Fruit fly (Drosophila melanogaster) whole organism, embryonic: Measurements from ENCODE around the gene Lst8.
A peak's percentile ranks its signal among the peaks of the same experiment; 100 is the strongest.

Experiments used
- Blimp-1 ChIP-seq: fragments of 200-800 bp; sonication (Bioruptor generic); optimal IDR thresholded peaks from 3 replicates; lab custom pipeline; 2018; ENCODE audit warnings: missing biosample characterization, missing genetic modification characterization, mild to moderate bottlenecking, moderate library complexity, missing genetic modification reagents
- C15 ChIP-seq: fragments of 200-800 bp; sonication (Bioruptor generic); IDR thresholded peaks from 3 replicates; pipeline ENCODE4 v1.3.6; 2022; ENCODE audit warnings: missing biosample characterization, missing genetic modification characterization
- CG1024 ChIP-seq: fragments of 200-800 bp; sonication (Bioruptor generic); IDR thresholded peaks from 2 replicates; pipeline ENCODE4 v1.3.6; 2022; ENCODE audit warnings: missing biosample characterization, missing genetic modification characterization
- CG10654 ChIP-seq: fragments of 200-800 bp; sonication (Bioruptor generic); optimal IDR thresholded peaks from 2 replicates; lab custom pipeline; 2016; ENCODE audit warnings: missing biosample characterization, missing genetic modification characterization
- CG12071 ChIP-seq: fragments of 200-800 bp; sonication (Bioruptor generic); optimal IDR thresholded peaks from 3 replicates; lab custom pipeline; 2018; ENCODE audit warnings: missing biosample characterization, mild to moderate bottlenecking, missing genetic modification characterization
- CG12236 ChIP-seq: fragments of 200-800 bp; sonication (Bioruptor generic); optimal IDR thresholded peaks from 2 replicates; lab custom pipeline; 2016; ENCODE audit warnings: missing biosample characterization, missing genetic modification characterization
- CG12744 ChIP-seq: fragments of 200-800 bp; sonication (Bioruptor generic); optimal IDR thresholded peaks from 2 replicates; lab custom pipeline; 2016; ENCODE audit warnings: missing biosample characterization, missing genetic modification characterization
- CG14050 ChIP-seq: fragments of 200-800 bp; sonication (Bioruptor generic); IDR thresholded peaks from 3 replicates; pipeline ENCODE4 v1.3.6; 2022; ENCODE audit warnings: missing biosample characterization, missing genetic modification characterization
- CG15269 ChIP-seq: fragments of 200-800 bp; sonication (Bioruptor generic); optimal IDR thresholded peaks from 2 replicates; lab custom pipeline; 2018; ENCODE audit warnings: missing biosample characterization, mild to moderate bottlenecking, missing genetic modification characterization, moderate library complexity
- CG16813 ChIP-seq: fragments of 200-800 bp; sonication (Bioruptor generic); IDR thresholded peaks from 3 replicates; pipeline ENCODE4 v1.3.6; 2022; ENCODE audit warnings: missing biosample characterization, missing genetic modification characterization; ENCODE audit not compliant: partially characterized antibody
- CG18764 ChIP-seq: fragments of 200-800 bp; sonication (Bioruptor generic); optimal IDR thresholded peaks from 3 replicates; lab custom pipeline; 2016; ENCODE audit warnings: missing biosample characterization, missing genetic modification characterization
- CG2120 ChIP-seq: fragments of 200-800 bp; sonication (Bioruptor generic); optimal IDR thresholded peaks from 3 replicates; lab custom pipeline; 2016; ENCODE audit warnings: missing biosample characterization, missing genetic modification characterization
- CG31224 ChIP-seq: fragments of 200-800 bp; sonication (Bioruptor generic); IDR thresholded peaks from 2 replicates; pipeline ENCODE4 v1.3.6; 2022; ENCODE audit warnings: missing biosample characterization, missing genetic modification characterization
- CG31365 ChIP-seq: fragments of 200-800 bp; sonication (Bioruptor generic); optimal IDR thresholded peaks from 2 replicates; lab custom pipeline; 2018; ENCODE audit warnings: missing biosample characterization, mild to moderate bottlenecking, missing genetic modification characterization
- CG33557 ChIP-seq: fragments of 200-800 bp; sonication (Bioruptor generic); optimal IDR thresholded peaks from 2 replicates; lab custom pipeline; 2019; ENCODE audit warnings: missing biosample characterization, mild to moderate bottlenecking, missing genetic modification characterization, moderate library complexity
- CG6689 ChIP-seq: fragments of 200-800 bp; sonication (Bioruptor generic); IDR thresholded peaks from 2 replicates; pipeline ENCODE4 v1.3.6; 2022; ENCODE audit warnings: missing biosample characterization, missing genetic modification characterization
- CG8290 ChIP-seq, 3 experiments: fragments of 200-800 bp; sonication (Bioruptor generic); optimal IDR thresholded peaks; 2 replicates each; lab custom pipeline; 2016 to 2019; ENCODE audit warnings: missing biosample characterization in 3 of 3, missing genetic modification characterization in 3 of 3, mild to moderate bottlenecking in 2 of 3, moderate library complexity in 1 of 3
- CG9727 ChIP-seq: fragments of 200-800 bp; sonication (Bioruptor generic); optimal IDR thresholded peaks from 3 replicates; lab custom pipeline; 2017; ENCODE audit warnings: missing biosample characterization, mild to moderate bottlenecking, missing genetic modification characterization
- CTCF ChIP-seq: fragments of 200-800 bp; sonication (Bioruptor generic); optimal IDR thresholded peaks from 2 replicates; lab custom pipeline; 2017; ENCODE audit warnings: missing biosample characterization, mild to moderate bottlenecking, missing genetic modification characterization, moderate library complexity
- D19B ChIP-seq: fragments of 200-800 bp; sonication (Bioruptor generic); optimal IDR thresholded peaks from 2 replicates; lab custom pipeline; 2017; ENCODE audit warnings: missing biosample characterization, mild to moderate bottlenecking, missing genetic modification characterization
- Drgx ChIP-seq: fragments of 200-800 bp; sonication (Bioruptor generic); IDR thresholded peaks from 2 replicates; pipeline ENCODE4 v1.3.6; 2022; ENCODE audit warnings: missing biosample characterization, missing genetic modification characterization
- Elba2 ChIP-seq: fragments of 200-800 bp; sonication (Bioruptor generic); optimal IDR thresholded peaks from 3 replicates; lab custom pipeline; 2016; ENCODE audit warnings: missing biosample characterization, missing genetic modification characterization
- Fer1 ChIP-seq: fragments of 200-800 bp; sonication (Bioruptor generic); optimal IDR thresholded peaks from 2 replicates; lab custom pipeline; 2017; ENCODE audit warnings: missing biosample characterization, mild to moderate bottlenecking, missing genetic modification characterization
- Fer2 ChIP-seq: fragments of 200-800 bp; sonication (Bioruptor generic); optimal IDR thresholded peaks from 2 replicates; lab custom pipeline; 2018; ENCODE audit warnings: missing biosample characterization, mild to moderate bottlenecking, missing genetic modification characterization, moderate library complexity
- Gsc ChIP-seq: fragments of 200-800 bp; sonication (Bioruptor generic); IDR thresholded peaks from 2 replicates; pipeline ENCODE4 v1.3.6; 2022; ENCODE audit warnings: missing biosample characterization, missing genetic modification characterization
- Rx ChIP-seq: fragments of 200-800 bp; sonication (Bioruptor generic); IDR thresholded peaks from 2 replicates; pipeline ENCODE4 v1.3.6; 2022; ENCODE audit warnings: missing biosample characterization, missing genetic modification characterization
- Scr ChIP-seq: fragments of 200-800 bp; sonication (Bioruptor generic); IDR thresholded peaks from 2 replicates; pipeline ENCODE4 v1.3.6; 2022; ENCODE audit warnings: missing biosample characterization, missing genetic modification characterization; ENCODE audit not compliant: partially characterized antibody
- Six4 ChIP-seq: fragments of 200-800 bp; sonication (Bioruptor generic); optimal IDR thresholded peaks from 2 replicates; lab custom pipeline; 2016; ENCODE audit warnings: missing biosample characterization, missing genetic modification characterization
- Sox100B ChIP-seq: fragments of 200-800 bp; sonication (Bioruptor generic); optimal IDR thresholded peaks from 3 replicates; lab custom pipeline; 2018; ENCODE audit warnings: missing biosample characterization, mild to moderate bottlenecking, missing genetic modification characterization
- Sox102F ChIP-seq: fragments of 200-800 bp; sonication (Bioruptor generic); optimal IDR thresholded peaks from 2 replicates; lab custom pipeline; 2018; ENCODE audit warnings: missing biosample characterization, mild to moderate bottlenecking, missing genetic modification characterization, moderate library complexity
- Sry-δ ChIP-seq: fragments of 200-800 bp; sonication (Bioruptor generic); optimal IDR thresholded peaks from 2 replicates; lab custom pipeline; 2016; ENCODE audit warnings: missing biosample characterization, missing genetic modification characterization
- Xbp1 ChIP-seq: fragments of 200-800 bp; sonication (Bioruptor generic); optimal IDR thresholded peaks from 3 replicates; lab custom pipeline; 2016; ENCODE audit warnings: missing biosample characterization, mild to moderate bottlenecking, missing genetic modification characterization
- ato ChIP-seq: fragments of 200-800 bp; sonication (Bioruptor generic); IDR thresholded peaks from 2 replicates; pipeline ENCODE4 v1.3.6; 2022; ENCODE audit warnings: missing biosample characterization, missing genetic modification characterization; ENCODE audit not compliant: partially characterized antibody
- bowl ChIP-seq: fragments of 200-800 bp; sonication (Bioruptor generic); IDR thresholded peaks from 2 replicates; pipeline ENCODE4 v1.3.6; 2022; ENCODE audit warnings: missing biosample characterization, missing genetic modification characterization
- cas ChIP-seq: fragments of 200-800 bp; sonication (Bioruptor generic); IDR thresholded peaks from 2 replicates; pipeline ENCODE4 v1.3.6; 2022; ENCODE audit warnings: missing biosample characterization, missing genetic modification characterization
- caup ChIP-seq: fragments of 200-800 bp; sonication (Bioruptor generic); optimal IDR thresholded peaks from 3 replicates; lab custom pipeline; 2017; ENCODE audit warnings: missing biosample characterization, mild to moderate bottlenecking, missing genetic modification characterization, moderate library complexity; ENCODE audit not compliant: severe bottlenecking
- croc ChIP-seq: fragments of 200-800 bp; sonication (Bioruptor generic); conservative IDR thresholded peaks from 3 replicates; pipeline ENCODE4 v1.3.6; 2022; ENCODE audit warnings: missing biosample characterization, missing genetic modification characterization
- crol ChIP-seq: fragments of 200-800 bp; sonication (Bioruptor generic); IDR thresholded peaks from 2 replicates; pipeline ENCODE4 v1.3.6; 2022; ENCODE audit warnings: missing biosample characterization, missing genetic modification characterization
- dmrt11E ChIP-seq: fragments of 200-800 bp; sonication (Bioruptor generic); optimal IDR thresholded peaks from 3 replicates; lab custom pipeline; 2018; ENCODE audit warnings: missing biosample characterization, mild to moderate bottlenecking, missing genetic modification characterization, moderate library complexity
- dmrt99B ChIP-seq: fragments of 200-800 bp; sonication (Bioruptor generic); optimal IDR thresholded peaks from 2 replicates; lab custom pipeline; 2018; ENCODE audit warnings: missing biosample characterization, mild to moderate bottlenecking, missing genetic modification characterization, moderate library complexity
- fru ChIP-seq: fragments of >200 bp; optimal IDR thresholded peaks from 2 replicates; lab custom pipeline; 2017
- fu2 ChIP-seq: fragments of 200-800 bp; sonication (Bioruptor generic); optimal IDR thresholded peaks from 2 replicates; lab custom pipeline; 2016; ENCODE audit warnings: missing biosample characterization, missing genetic modification characterization
- ham ChIP-seq: fragments of 200-800 bp; sonication (Bioruptor generic); IDR thresholded peaks from 2 replicates; pipeline ENCODE4 v1.3.6; 2022; ENCODE audit warnings: missing biosample characterization, missing genetic modification characterization
- her ChIP-seq: fragments of 200-800 bp; sonication (Bioruptor generic); optimal IDR thresholded peaks from 2 replicates; lab custom pipeline; 2016; ENCODE audit warnings: missing biosample characterization, missing genetic modification characterization
- lov ChIP-seq, 2 experiments: fragments of 200-800 bp in 1 of 2; fragments of >200 bp in 1 of 2; sonication (Bioruptor generic) in 1 of 2; IDR thresholded peaks in 1 of 2; optimal IDR thresholded peaks in 1 of 2; 2 replicates in 1 of 2; 3 replicates in 1 of 2; pipeline versions ENCODE4 v1.3.6 to Lab custom; 2017 to 2022; ENCODE audit warnings: missing biosample characterization in 1 of 2, missing genetic modification characterization in 1 of 2
- otp ChIP-seq: fragments of 200-800 bp; sonication (Bioruptor generic); IDR thresholded peaks from 3 replicates; pipeline ENCODE4, ENCODE4 v1.3.6; 2022; ENCODE audit warnings: missing biosample characterization, missing genetic modification characterization
- pita ChIP-seq: fragments of 200-800 bp; sonication (Bioruptor generic); optimal IDR thresholded peaks from 2 replicates; lab custom pipeline; 2017; ENCODE audit warnings: missing biosample characterization, mild to moderate bottlenecking, missing genetic modification characterization
- ranshi ChIP-seq: fragments of 200-800 bp; sonication (Bioruptor generic); IDR thresholded peaks from 2 replicates; pipeline ENCODE4 v1.3.6; 2022; ENCODE audit warnings: missing biosample characterization, missing genetic modification characterization
- ssp ChIP-seq: fragments of 200-800 bp; sonication (Bioruptor generic); IDR thresholded peaks from 2 replicates; pipeline ENCODE4 v1.3.6; 2022; ENCODE audit warnings: missing biosample characterization, missing genetic modification characterization
- vfl ChIP-seq: fragments of 200-800 bp; sonication (Bioruptor generic); optimal IDR thresholded peaks from 2 replicates; lab custom pipeline; 2016; ENCODE audit warnings: missing biosample characterization, missing genetic modification characterization
- zfh1 ChIP-seq: fragments of 200-800 bp; sonication (Bioruptor generic); IDR thresholded peaks from 3 replicates; pipeline ENCODE4 v1.3.6; 2022; ENCODE audit warnings: missing biosample characterization, missing genetic modification characterization

Lst8 gene

DNA sequence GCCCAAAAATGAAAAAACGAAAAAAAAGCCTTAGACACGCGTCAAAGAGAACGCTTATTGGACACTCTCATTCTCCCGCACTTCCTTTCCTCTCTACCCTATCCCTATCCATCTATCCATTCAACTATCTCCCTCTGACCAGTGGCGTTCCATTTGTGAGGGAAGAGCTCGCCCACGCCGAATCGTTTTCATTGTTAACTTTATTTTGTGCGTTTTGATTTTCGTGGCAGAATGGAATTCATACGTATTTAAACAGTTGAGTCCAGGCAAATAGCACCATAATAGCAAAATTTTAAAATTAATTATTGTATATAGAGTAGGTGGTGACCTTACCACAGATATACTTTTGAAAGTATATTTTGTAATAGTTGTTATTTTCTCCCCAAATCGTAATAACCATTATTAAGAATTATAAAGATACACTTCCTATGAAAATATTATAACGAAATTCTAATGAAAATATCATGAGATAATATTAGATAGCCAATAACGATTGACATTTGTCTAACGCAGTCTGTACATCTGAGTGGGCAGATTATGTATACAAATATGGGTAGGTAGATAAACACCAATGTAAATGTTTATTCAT, 35.5 kb upstream of the Lst8 start (continued):
- no peak for TF ChIP-seq CG10654 (GFP tag; lab: Kevin White, UChicago)
- peak; percentile 2 for TF ChIP-seq fu2 (GFP tag; lab: Kevin White, UChicago)
- no peak for TF ChIP-seq pita (GFP tag; lab: Kevin White, UChicago)
- no peak for TF ChIP-seq CG18764 (GFP tag; lab: Kevin White, UChicago)
- peak; percentile 28 for TF ChIP-seq CG12071
- TF ChIP-seq CG8290 (GFP tag; optimal IDR thresholded peaks at IDR 0.05; lab: Kevin White, UChicago) = no peak
- peak in 1 of 2 experiments; percentile 31 for TF ChIP-seq CG8290 (tag; optimal IDR thresholded peaks at IDR 0.05; lab: Kevin White, UChicago)
- no peak for TF ChIP-seq C15
- no peak for TF ChIP-seq otp (GFP tag; lab: Robert Waterston, UW)
- TF ChIP-seq Sry-δ (GFP tag; lab: Kevin White, UChicago) = no peak
- TF ChIP-seq Drgx (GFP tag; lab: Robert Waterston, UW) = no peak
- no peak for TF ChIP-seq Rx (GFP tag; lab: Robert Waterston, UW)
- peak; percentile 94 for TF ChIP-seq crol
- TF ChIP-seq Six4 (GFP tag; lab: Kevin White, UChicago) = no peak
- TF ChIP-seq dmrt99B (tag; lab: Kevin White, UChicago) = peak; percentile 82
- peak; percentile 71 for TF ChIP-seq caup (GFP tag; lab: Kevin White, UChicago)
- TF ChIP-seq Blimp-1 = no peak
- no peak for TF ChIP-seq Elba2 (GFP tag; lab: Kevin White, UChicago)
- TF ChIP-seq her (GFP tag; lab: Kevin White, UChicago) = no peak
- TF ChIP-seq CG1024 (GFP tag; lab: Robert Waterston, UW) = 0 out of 2 replicates have a peak, but pooled peaks have one; percentile 29
- no peak for TF ChIP-seq Scr (GFP tag; lab: Robert Waterston, UW)
- peak; percentile 12 for TF ChIP-seq CG31365 (tag; lab: Kevin White, UChicago)
- peak; percentile 78 for TF ChIP-seq Sox102F (GFP tag; lab: Kevin White, UChicago)
- TF ChIP-seq Xbp1 (GFP tag; lab: Kevin White, UChicago) = peak; percentile 64
- TF ChIP-seq CG12744 (GFP tag; lab: Kevin White, UChicago) = no peak
- peak; percentile 80 for TF ChIP-seq CG2120 (GFP tag; lab: Kevin White, UChicago)
- TF ChIP-seq CG9727 (GFP tag; lab: Kevin White, UChicago) = peak; percentile 66
- TF ChIP-seq ssp (GFP tag; lab: Robert Waterston, UW) = no peak
- no peak for TF ChIP-seq dmrt11E (tag; lab: Kevin White, UChicago)
- TF ChIP-seq bowl (GFP tag; lab: Robert Waterston, UW) = no peak
- TF ChIP-seq CG33557 (GFP tag; lab: Kevin White, UChicago) = no peak
- TF ChIP-seq CG15269 (tag; lab: Kevin White, UChicago) = peak; percentile 88
- TF ChIP-seq CG16813 (GFP tag; lab: Robert Waterston, UW) = no peak
- TF ChIP-seq CG12236 (GFP tag; lab: Kevin White, UChicago) = no peak
- TF ChIP-seq fru (lab: Kevin White, UChicago) = no peak
- TF ChIP-seq Sox100B (GFP tag; lab: Kevin White, UChicago) = peak; percentile 75
- TF ChIP-seq lov (optimal IDR thresholded peaks at IDR 0.05; lab: Kevin White, UChicago) = no peak
- TF ChIP-seq lov (GFP tag; IDR thresholded peaks at IDR 0.05; lab: Robert Waterston, UW) = no peak
- TF ChIP-seq CG14050 (GFP tag; lab: Robert Waterston, UW) = peak; percentile 50; the same call in 2 of the 3 replicates
- TF ChIP-seq CTCF = no peak
- no peak for TF ChIP-seq vfl (GFP tag; lab: Kevin White, UChicago)
- no peak for TF ChIP-seq cas (GFP tag; lab: Robert Waterston, UW)
- no peak for TF ChIP-seq ham (GFP tag; lab: Robert Waterston, UW)
- no peak for TF ChIP-seq Gsc (GFP tag; lab: Robert Waterston, UW)
- TF ChIP-seq CG6689 (GFP tag; lab: Robert Waterston, UW) = peak; percentile 55; the same call in 1 of the 2 replicates
- TF ChIP-seq D19B (GFP tag; lab: Kevin White, UChicago) = peak; percentile 58
- TF ChIP-seq Fer1 (GFP tag; lab: Kevin White, UChicago) = peak; percentile 81
- TF ChIP-seq Fer2 (tag; lab: Kevin White, UChicago) = peak; percentile 20
- TF ChIP-seq CG31224 (GFP tag; lab: Robert Waterston, UW) = peak; percentile 59
- no peak for TF ChIP-seq croc (GFP tag; lab: Robert Waterston, UW)
- TF ChIP-seq ranshi (GFP tag; lab: Robert Waterston, UW) = peak; percentile 76
- TF ChIP-seq ato = no peak
- TF ChIP-seq zfh1 (GFP tag; lab: Robert Waterston, UW) = peak; percentile 52; the same call in 1 of the 3 replicates
